Worm (Caenorhabditis elegans): ENCODE results near the gene F58A6.1.

Gene F58A6.1

ce11 chrII:5166738-5167137 lies 24.0 kb downstream of the F58A6.1 start, which contains the start of gene srb-3:
Gene srb-3, minus strand, starts transcription at chrII:5166838.
- TF ChIP-seq mdl-1 (tag; optimal IDR thresholded peaks at IDR 0.05) (no peak), nhr-25 (tag; optimal IDR thresholded peaks at IDR 0.05) (no peak), gmeb-1 (tag; optimal IDR thresholded peaks at IDR 0.05) (no peak), R02D3.7 (tag; optimal IDR thresholded peaks at IDR 0.05) (no peak), nhr-11 (tag; optimal IDR thresholded peaks at IDR 0.05) (no peak), lsy-2 (tag; optimal IDR thresholded peaks at IDR 0.05) (no peak), peb-1 (tag; optimal IDR thresholded peaks at IDR 0.05) (no peak), ztf-11 (tag; optimal IDR thresholded peaks at IDR 0.05) (no peak), lin-11 (tag; optimal IDR thresholded peaks at IDR 0.05) (no peak), sma-9 (GFP tag; optimal IDR thresholded peaks at IDR 0.05) (no peak), sma-9 (tag; optimal IDR thresholded peaks at IDR 0.05) (no peak), ceh-82 (tag; optimal IDR thresholded peaks at IDR 0.05) (no peak), nhr-10 (tag; optimal IDR thresholded peaks at IDR 0.05) (no peak), blmp-1 (tag; optimal IDR thresholded peaks at IDR 0.05; ENCODE audit: insufficient read depth) (no peak), sem-4 (tag; optimal IDR thresholded peaks at IDR 0.05) (no peak), mbf-1 (tag; optimal IDR thresholded peaks at IDR 0.05) (no peak), unc-39 (tag; optimal IDR thresholded peaks at IDR 0.05) (no peak), dmd-4 (tag; optimal IDR thresholded peaks at IDR 0.05) (no peak), alr-1 (tag; optimal IDR thresholded peaks at IDR 0.05) (no peak)

DNA sequence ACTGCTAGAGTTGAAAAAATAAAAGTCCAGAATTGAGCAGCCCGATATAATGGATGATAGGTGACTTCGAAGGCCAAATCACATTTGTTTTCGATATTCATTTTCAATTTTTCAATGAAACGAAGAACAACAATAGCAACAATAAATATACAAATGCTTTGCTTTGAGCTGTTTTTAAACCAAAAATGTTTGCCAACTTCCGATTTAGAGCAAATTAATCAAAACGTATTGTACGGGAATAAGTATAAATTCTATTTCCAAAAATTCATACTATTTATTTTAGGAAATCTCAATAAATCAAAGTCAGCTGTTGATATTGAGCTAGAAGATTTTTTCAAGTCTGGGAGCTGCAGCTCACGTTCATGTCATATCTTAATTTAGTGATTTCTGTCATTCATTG lies 28.2 kb downstream of the F58A6.1 start, which contains the start of gene srb-1:
srb-1 (minus strand) TSS at position 101 of the 400 bp plus-strand sequence.
- TF ChIP-seq lin-11 (tag; optimal IDR thresholded peaks at IDR 0.05) (no peak), mbf-1 (tag; optimal IDR thresholded peaks at IDR 0.05) (no peak), nhr-237 (tag; optimal IDR thresholded peaks at IDR 0.05) (no peak), nhr-6 (tag; optimal IDR thresholded peaks at IDR 0.05) (no peak), ceh-82 (tag; optimal IDR thresholded peaks at IDR 0.05) (no peak), lin-39 (tag; optimal IDR thresholded peaks at IDR 0.05) (no peak), elt-1 (tag; optimal IDR thresholded peaks at IDR 0.05) (no peak), gmeb-1 (tag; optimal IDR thresholded peaks at IDR 0.05) (no peak), nhr-77 (tag; optimal IDR thresholded peaks at IDR 0.05) (no peak), R02D3.7 (tag; optimal IDR thresholded peaks at IDR 0.05) (no peak), skn-1 (tag; optimal IDR thresholded peaks at IDR 0.05) (no peak), egl-27 (tag; optimal IDR thresholded peaks at IDR 0.05) (no peak), mab-5 (tag; optimal IDR thresholded peaks at IDR 0.05) (no peak), F13H6.1 (tag; optimal IDR thresholded peaks at IDR 0.05) (no peak), nhr-23 (tag; optimal IDR thresholded peaks at IDR 0.05) (no peak), nhr-129 (tag; optimal IDR thresholded peaks at IDR 0.05) (no peak), sma-3 (GFP tag; optimal IDR thresholded peaks at IDR 0.05) (no peak), nhr-12 (tag; optimal IDR thresholded peaks at IDR 0.05) (no peak), blmp-1 (tag; optimal IDR thresholded peaks at IDR 0.05; ENCODE audit: insufficient read depth) (no peak)

DNA sequence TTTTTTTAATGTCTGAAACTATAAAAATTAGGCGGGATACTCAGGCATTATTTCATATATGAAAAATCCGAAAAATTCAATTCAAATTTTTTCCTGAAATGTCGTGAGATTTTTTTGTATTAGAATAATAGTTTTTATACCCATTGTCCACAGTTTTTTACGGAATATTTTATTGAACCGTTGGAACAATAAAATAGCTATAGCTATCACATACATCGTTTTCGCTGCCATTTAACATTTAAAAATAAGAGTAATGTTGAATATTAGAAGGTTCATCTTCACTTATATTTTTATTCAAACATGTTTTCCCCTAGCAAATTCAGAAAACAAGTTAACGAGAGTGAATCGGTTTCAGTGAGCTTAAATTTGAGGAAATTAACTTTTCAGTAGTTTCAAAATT lies 28.9 kb downstream of the F58A6.1 start, which contains the start of gene C27D6.15:
C27D6.15 (plus strand) TSS at position 301 of the 400 bp plus-strand sequence.
- TF ChIP-seq nhr-10 (tag; optimal IDR thresholded peaks at IDR 0.05) = no peak
- TF ChIP-seq ZK546.5 (tag; optimal IDR thresholded peaks at IDR 0.05) = no peak
- no peak for TF ChIP-seq blmp-1 (tag; optimal IDR thresholded peaks at IDR 0.05; ENCODE audit: insufficient read depth)
- no peak for TF ChIP-seq elt-3 (tag; optimal IDR thresholded peaks at IDR 0.05)
- no peak for TF ChIP-seq sem-4 (tag; optimal IDR thresholded peaks at IDR 0.05)
- no peak for TF ChIP-seq nhr-23 (tag; optimal IDR thresholded peaks at IDR 0.05)
- no peak for TF ChIP-seq nhr-77 (tag; optimal IDR thresholded peaks at IDR 0.05)
- no peak for TF ChIP-seq snpc-4 (tag; optimal IDR thresholded peaks at IDR 0.05)
- no peak for TF ChIP-seq unc-62 (GFP tag; optimal IDR thresholded peaks at IDR 0.05)
- TF ChIP-seq lsy-2 (tag; optimal IDR thresholded peaks at IDR 0.05) = no peak
- TF ChIP-seq nhr-21 (tag; optimal IDR thresholded peaks at IDR 0.05) = no peak
- TF ChIP-seq mdl-1 (tag; optimal IDR thresholded peaks at IDR 0.05) = no peak
- no peak for TF ChIP-seq unc-39 (tag; optimal IDR thresholded peaks at IDR 0.05)
- no peak for TF ChIP-seq lin-13 (GFP tag; optimal IDR thresholded peaks at IDR 0.05)
- TF ChIP-seq ama-1 (optimal IDR thresholded peaks at IDR 0.05) = no peak

DNA sequence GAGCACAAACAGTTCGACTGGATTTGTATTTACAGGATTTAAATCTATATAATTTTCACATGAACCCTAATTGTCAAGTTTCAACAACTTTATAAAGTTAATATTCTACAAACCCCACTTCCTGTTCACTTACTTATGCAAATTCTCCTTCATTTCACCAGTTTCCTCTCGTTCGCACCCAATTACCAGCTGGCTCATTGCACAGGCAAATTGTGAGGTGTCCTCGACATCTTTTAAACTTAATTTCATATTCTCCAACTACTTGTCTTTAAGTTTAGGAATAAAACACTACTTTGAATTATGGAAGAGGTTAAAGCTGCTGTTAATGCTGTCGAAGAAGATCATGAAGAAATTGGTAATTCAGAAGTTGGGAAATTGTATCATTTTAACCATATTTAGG lies 29.7 kb downstream of the F58A6.1 start, which contains the start of gene C27D6.1:
C27D6.1 (plus strand) TSS at position 301 of the 400 bp plus-strand sequence.
- no peak for TF ChIP-seq crh-2 (tag; optimal IDR thresholded peaks at IDR 0.05)
- no peak for TF ChIP-seq peb-1 (tag; optimal IDR thresholded peaks at IDR 0.05)

Data from whole organism, L2 larva.